Worm (Caenorhabditis elegans) whole organism, L4/young adult: ENCODE measurements around the gene B0334.20.

Source experiments
- W03F9.2 ChIP-seq: fragments of 150-350 bp; optimal IDR thresholded peaks from 2 replicates; lab custom pipeline; 2014; ENCODE audit warnings: missing biosample characterization, missing genetic modification characterization
- dao-5 ChIP-seq: sonication (generic microtip); optimal IDR thresholded peaks from 2 replicates; lab custom pipeline; 2016; ENCODE audit warnings: missing genotype, missing genetic modification characterization, moderate library complexity, missing compliant biosample characterization
- him-1 ChIP-seq: sonication (generic microtip); optimal IDR thresholded peaks from 2 replicates; lab custom pipeline; 2016; ENCODE audit warnings: missing genotype, missing genetic modification reagents, missing genetic modification characterization, missing compliant biosample characterization

The B0334.20 gene

DNA sequence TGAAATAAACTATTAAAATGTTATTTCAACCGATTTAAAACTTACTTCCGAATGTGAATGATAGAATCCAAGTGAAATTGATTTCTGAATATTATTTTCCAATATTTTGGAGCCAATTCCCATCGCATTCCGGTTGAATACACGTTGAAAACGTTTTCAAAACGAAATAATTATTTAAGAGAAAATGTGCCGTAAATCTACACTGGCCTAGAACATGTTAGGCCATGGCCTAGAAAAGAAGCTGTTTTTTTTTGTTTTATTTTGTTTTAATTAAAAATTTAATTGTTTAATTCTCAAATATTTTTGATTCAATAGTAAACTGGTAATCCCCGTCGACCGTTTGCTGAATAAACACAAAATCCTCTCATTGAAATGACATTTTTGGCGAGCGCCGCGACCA is 36.4 kb downstream of the B0334.20 start:
- TF ChIP-seq him-1 (no peak), W03F9.2 (tag; lab: Kevin White, UChicago) (no peak)

- TF ChIP-seq him-1: no peak
- no peak for TF ChIP-seq W03F9.2 (tag; lab: Kevin White, UChicago)
These were observed 40.4 kb downstream of the B0334.20 start for ce11 chrII:11459883-11460282.

DNA sequence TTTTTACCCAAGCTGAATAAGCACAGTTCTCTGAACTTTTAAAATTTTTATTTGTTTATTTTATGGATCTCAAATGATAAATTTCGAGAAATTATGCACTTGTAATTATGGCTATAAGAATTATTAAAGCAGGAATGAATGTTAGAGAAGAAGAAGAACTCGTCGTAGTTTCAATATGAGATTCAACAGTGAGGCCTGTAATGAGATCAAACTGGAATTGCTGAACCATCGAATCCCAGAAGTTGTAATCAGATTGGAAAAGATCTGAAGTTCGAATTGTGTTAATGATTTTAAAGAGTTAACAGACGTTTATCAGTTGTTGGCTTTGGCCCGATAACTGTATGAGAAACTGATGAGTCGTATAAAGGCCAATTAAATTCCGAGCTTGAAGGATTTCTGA is 44.5 kb downstream of the B0334.20 start:
- no peak for TF ChIP-seq dao-5 (tag; lab: Kevin White, UChicago)
- TF ChIP-seq him-1: no peak
- no peak for TF ChIP-seq W03F9.2 (tag; lab: Kevin White, UChicago)

ce11 chrII:11455140-11455539 is 45.1 kb downstream of the B0334.20 start:
- no peak for TF ChIP-seq W03F9.2 (tag; lab: Kevin White, UChicago)

ce11 chrII:11453639-11454038 is 46.6 kb downstream of the B0334.20 start:
- TF ChIP-seq dao-5 (tag; lab: Kevin White, UChicago) (no peak), W03F9.2 (tag; lab: Kevin White, UChicago) (no peak), him-1 (no peak)

DNA sequence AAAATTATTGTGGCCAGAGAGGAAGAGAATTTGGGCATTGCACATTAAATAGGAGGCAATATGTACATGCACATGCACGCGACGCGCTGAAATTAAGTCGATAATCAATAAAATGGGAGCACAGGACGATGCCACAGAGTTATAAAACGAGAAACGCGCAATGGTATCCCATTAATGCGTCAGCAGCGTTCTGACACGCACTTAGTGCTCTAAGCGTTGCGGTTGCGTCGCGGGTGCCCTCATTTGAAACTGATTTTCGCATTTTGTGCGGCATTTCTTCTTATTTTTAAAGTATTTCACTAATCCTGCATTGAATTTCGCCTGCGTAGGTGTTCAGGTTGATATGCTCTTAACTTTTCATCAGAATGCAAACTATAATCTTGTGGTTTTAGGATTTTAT is 47.2 kb downstream of the B0334.20 start, which contains the start of gene rsp-1:
TSS of gene rsp-1 (plus strand) at position 338 of the 400 bp plus-strand sequence.
- TF ChIP-seq dao-5 (tag; lab: Kevin White, UChicago): peak; percentile 39
- TF ChIP-seq him-1: peak; percentile 64
- TF ChIP-seq W03F9.2 (tag; lab: Kevin White, UChicago): peak; percentile 96

- TF ChIP-seq W03F9.2 (tag; lab: Kevin White, UChicago): no peak
- no peak for TF ChIP-seq dao-5 (tag; lab: Kevin White, UChicago)
These were observed 47.7 kb downstream of the B0334.20 start, which contains the start of gene rsp-2 for ce11 chrII:11452498-11453005. rsp-2 (minus strand) TSS chrII:11452955.

DNA sequence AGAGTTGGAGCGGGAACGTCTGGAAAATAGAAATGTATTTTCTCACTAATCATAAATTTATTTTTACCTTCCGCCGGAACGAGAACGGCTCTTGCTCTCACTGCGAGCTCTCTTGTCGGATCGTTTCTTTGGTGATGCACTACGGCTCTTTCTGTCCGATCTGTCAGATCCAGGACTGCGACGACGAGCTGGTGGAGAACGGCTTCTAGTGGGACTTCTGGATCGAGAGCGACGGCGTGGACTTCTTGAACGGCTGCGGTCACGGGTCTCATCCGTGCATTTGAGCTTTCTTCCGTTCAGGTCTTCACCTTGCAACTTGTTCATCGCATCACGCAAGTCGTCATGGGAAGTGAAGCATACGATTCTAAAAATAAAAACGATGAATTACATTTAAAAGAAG is 48.5 kb downstream of the B0334.20 start:
- TF ChIP-seq him-1 (no peak), dao-5 (tag; lab: Kevin White, UChicago) (no peak), W03F9.2 (tag; lab: Kevin White, UChicago) (no peak)

DNA sequence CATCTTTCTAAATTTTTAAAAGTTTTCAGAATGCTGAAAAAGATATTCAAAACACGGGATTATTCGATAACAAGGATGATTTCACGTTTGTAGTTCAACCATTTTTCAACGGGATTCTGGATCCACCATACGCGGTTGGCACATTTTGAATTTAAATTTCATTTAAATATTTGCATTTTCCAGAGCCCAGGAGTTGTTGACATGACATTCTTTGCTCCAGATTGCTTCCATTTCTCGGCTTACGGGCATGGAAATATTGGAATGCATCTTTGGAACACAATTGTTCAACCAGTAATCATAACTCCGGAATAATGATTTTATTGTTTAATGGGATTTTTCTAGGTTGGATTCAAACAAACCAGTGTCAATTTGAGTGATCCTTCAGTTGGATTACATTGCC is 49.4 kb downstream of the B0334.20 start:
- no peak for TF ChIP-seq W03F9.2 (tag; lab: Kevin White, UChicago)
- no peak for TF ChIP-seq him-1
- no peak for TF ChIP-seq dao-5 (tag; lab: Kevin White, UChicago)
